Worm (Caenorhabditis elegans): ENCODE results near the gene BE10.3.

- TF ChIP-seq unc-39 (tag; optimal IDR thresholded peaks at IDR 0.05): no peak
- TF ChIP-seq nhr-28 (tag; optimal IDR thresholded peaks at IDR 0.05): no peak
- no peak for TF ChIP-seq hlh-1 (tag; optimal IDR thresholded peaks at IDR 0.05)
These were observed 11.3 kb downstream of the BE10.3 start for ce11 chrIII:12819148-12819547.
